Fruit fly (Drosophila melanogaster) whole organism, adult: ENCODE data around the gene CG43062.

Source experiments
- CG11617 ChIP-seq: fragments of 200-800 bp; sonication (Bioruptor generic); optimal IDR thresholded peaks from 2 replicates; lab custom pipeline; 2017; ENCODE audit warnings: mild to moderate bottlenecking, missing biosample characterization, missing genetic modification reagents, missing genetic modification characterization
- CG14711 ChIP-seq: fragments of 200-800 bp; sonication (Bioruptor generic); optimal IDR thresholded peaks from 2 replicates; lab custom pipeline; 2018; ENCODE audit warnings: missing biosample characterization, mild to moderate bottlenecking, missing genetic modification characterization, moderate library complexity
- CG7045 ChIP-seq: fragments of 200-800 bp; sonication (Bioruptor generic); optimal IDR thresholded peaks from 2 replicates; lab custom pipeline; 2017; ENCODE audit warnings: missing biosample characterization, mild to moderate bottlenecking, missing genetic modification characterization
- CG7101 ChIP-seq: fragments of 200-800 bp; sonication (Bioruptor generic); optimal IDR thresholded peaks from 2 replicates; lab custom pipeline; 2018; ENCODE audit warnings: missing biosample characterization, mild to moderate bottlenecking, missing genetic modification characterization, moderate library complexity
- Clk ChIP-seq: fragments of 200-800 bp; sonication (Bioruptor generic); optimal IDR thresholded peaks from 2 replicates; lab custom pipeline; 2017; ENCODE audit warnings: missing biosample characterization, missing genetic modification characterization
- Crg-1 ChIP-seq: fragments of 200-800 bp; sonication (Bioruptor generic); optimal IDR thresholded peaks from 2 replicates; lab custom pipeline; 2016; ENCODE audit warnings: missing biosample characterization, missing genetic modification characterization
- Hr96 ChIP-seq: fragments of 200-800 bp; sonication (Bioruptor generic); optimal IDR thresholded peaks from 2 replicates; lab custom pipeline; 2016; ENCODE audit warnings: missing biosample characterization, missing genetic modification characterization
- Mnt ChIP-seq: fragments of 200-800 bp; sonication (Bioruptor generic); optimal IDR thresholded peaks from 2 replicates; lab custom pipeline; 2016; ENCODE audit warnings: missing biosample characterization, mild to moderate bottlenecking, missing genetic modification characterization
- bab1 ChIP-seq: fragments of 200-800 bp; sonication (Bioruptor generic); optimal IDR thresholded peaks from 3 replicates; lab custom pipeline; 2019; ENCODE audit warnings: missing biosample characterization, mild to moderate bottlenecking, missing genetic modification characterization, moderate library complexity
- cic ChIP-seq: fragments of 200-800 bp; sonication (Bioruptor generic); optimal IDR thresholded peaks from 2 replicates; lab custom pipeline; 2017; ENCODE audit warnings: missing biosample characterization, mild to moderate bottlenecking, missing genetic modification characterization, moderate library complexity
- cnc ChIP-seq, 2 experiments: fragments of >200 bp; optimal IDR thresholded peaks; 2 replicates each; lab custom pipeline; 2017
- kay ChIP-seq: fragments of 200-800 bp; sonication (Bioruptor generic); peaks from one replicate; lab custom pipeline; 2016; ENCODE audit warnings: missing biosample characterization, missing genetic modification characterization, borderline replicate concordance
- ovo ChIP-seq: fragments of 200-800 bp; sonication (Bioruptor generic); optimal IDR thresholded peaks from 2 replicates; lab custom pipeline; 2016; ENCODE audit warnings: missing biosample characterization, missing genetic modification characterization
- pad ChIP-seq: fragments of 200-800 bp; sonication (Bioruptor generic); optimal IDR thresholded peaks from 3 replicates; lab custom pipeline; 2017; ENCODE audit warnings: missing biosample characterization, missing genetic modification characterization, mild to moderate bottlenecking, moderate library complexity, missing genetic modification reagents

DNA sequence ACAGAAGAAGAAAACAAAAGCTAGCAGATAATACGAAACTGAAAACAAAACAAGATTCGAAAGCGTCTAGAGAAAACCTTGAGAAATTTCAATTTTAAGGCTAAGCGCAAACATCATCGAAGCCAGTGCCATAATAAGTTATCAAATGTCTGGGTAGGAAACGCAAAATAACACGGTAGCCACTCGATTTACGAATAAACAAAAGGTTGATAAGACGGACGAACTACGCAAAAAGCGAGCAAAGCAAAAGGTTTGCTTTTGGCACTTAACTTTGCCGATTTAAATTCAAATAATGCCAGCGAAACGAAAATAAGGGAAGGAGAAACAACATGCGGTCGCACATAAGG is 8.0 kb downstream of the CG43062 start:
- TF ChIP-seq kay (GFP tag; lab: Kevin White, UChicago) (no peak), CG14711 (tag; lab: Kevin White, UChicago) (no peak), CG7045 (GFP tag; lab: Kevin White, UChicago) (no peak), ovo (GFP tag; lab: Kevin White, UChicago) (no peak), Mnt (GFP tag; lab: Kevin White, UChicago) (peak; percentile 60), bab1 (GFP tag; lab: Kevin White, UChicago) (no peak), CG7101 (tag; lab: Kevin White, UChicago) (no peak), cnc (optimal IDR thresholded peaks at IDR 0.05; lab: Kevin White, UChicago) (no peak), CG11617 (GFP tag; lab: Kevin White, UChicago) (no peak), Crg-1 (GFP tag; lab: Kevin White, UChicago) (no peak), cic (GFP tag; lab: Kevin White, UChicago) (peak; percentile 12), Clk (GFP tag; lab: Kevin White, UChicago) (no peak), Hr96 (GFP tag; lab: Kevin White, UChicago) (no peak), pad (no peak)
